Fruit fly (Drosophila melanogaster) whole organism, embryonic: ENCODE data around the gene CG13248.

Experiments
- B-H1 ChIP-seq: fragments of 200-800 bp; sonication (Bioruptor generic); IDR thresholded peaks from 3 replicates; pipeline ENCODE4 v1.3.6; 2022; ENCODE audit warnings: missing biosample characterization, missing genetic modification characterization
- CG1024 ChIP-seq: fragments of 200-800 bp; sonication (Bioruptor generic); IDR thresholded peaks from 2 replicates; pipeline ENCODE4 v1.3.6; 2022; ENCODE audit warnings: missing biosample characterization, missing genetic modification characterization
- CG10431 ChIP-seq: fragments of 200-800 bp; sonication (Bioruptor generic); optimal IDR thresholded peaks from 3 replicates; lab custom pipeline; 2018; ENCODE audit warnings: missing biosample characterization, mild to moderate bottlenecking, missing genetic modification characterization
- CG10462 ChIP-seq: fragments of 200-800 bp; sonication (Bioruptor generic); optimal IDR thresholded peaks from 2 replicates; lab custom pipeline; 2016; ENCODE audit warnings: missing biosample characterization, missing genetic modification characterization
- CG10979 ChIP-seq: fragments of 200-800 bp; sonication (Bioruptor generic); optimal IDR thresholded peaks from 2 replicates; lab custom pipeline; 2018; ENCODE audit warnings: missing biosample characterization, mild to moderate bottlenecking, missing genetic modification characterization, moderate library complexity
- CG11504 ChIP-seq: fragments of 200-800 bp; sonication (Bioruptor generic); optimal IDR thresholded peaks from 3 replicates; lab custom pipeline; 2019; ENCODE audit warnings: missing biosample characterization, mild to moderate bottlenecking, missing genetic modification characterization, moderate library complexity
- CG12071 ChIP-seq: fragments of 200-800 bp; sonication (Bioruptor generic); optimal IDR thresholded peaks from 3 replicates; lab custom pipeline; 2018; ENCODE audit warnings: missing biosample characterization, mild to moderate bottlenecking, missing genetic modification characterization
- CG12104 ChIP-seq: fragments of 200-800 bp; sonication (Bioruptor generic); optimal IDR thresholded peaks from 3 replicates; lab custom pipeline; 2016; ENCODE audit warnings: missing biosample characterization, missing genetic modification characterization
- CG12391 ChIP-seq: fragments of 200-800 bp; sonication (Bioruptor generic); optimal IDR thresholded peaks from 3 replicates; lab custom pipeline; 2018; ENCODE audit warnings: missing biosample characterization, mild to moderate bottlenecking, missing genetic modification characterization, moderate library complexity
- CG13123 ChIP-seq: fragments of 200-800 bp; sonication (Bioruptor generic); optimal IDR thresholded peaks from 2 replicates; lab custom pipeline; 2016; ENCODE audit warnings: missing biosample characterization, missing genetic modification characterization
- CG16863 ChIP-seq: fragments of 200-800 bp; sonication (Bioruptor generic); optimal IDR thresholded peaks from 3 replicates; lab custom pipeline; 2016; ENCODE audit warnings: missing biosample characterization, missing genetic modification characterization
- CG17802 ChIP-seq: fragments of 200-800 bp; sonication (Bioruptor generic); optimal IDR thresholded peaks from 2 replicates; lab custom pipeline; 2018; ENCODE audit warnings: missing biosample characterization, mild to moderate bottlenecking, missing genetic modification characterization, moderate library complexity
- CG18011 ChIP-seq: fragments of 200-800 bp; sonication (Bioruptor generic); optimal IDR thresholded peaks from 2 replicates; lab custom pipeline; 2017; ENCODE audit warnings: missing biosample characterization, missing genetic modification characterization, mild to moderate bottlenecking, moderate library complexity, missing genotype
- CG2120 ChIP-seq: fragments of 200-800 bp; sonication (Bioruptor generic); optimal IDR thresholded peaks from 3 replicates; lab custom pipeline; 2016; ENCODE audit warnings: missing biosample characterization, missing genetic modification characterization
- CG31388 ChIP-seq: fragments of 200-800 bp; sonication (Bioruptor generic); optimal IDR thresholded peaks from 2 replicates; lab custom pipeline; 2016; ENCODE audit warnings: missing biosample characterization, missing genetic modification characterization
- CG34422 ChIP-seq: fragments of 200-800 bp; sonication (Bioruptor generic); IDR thresholded peaks from 3 replicates; pipeline ENCODE4 v1.3.6; 2022; ENCODE audit warnings: missing biosample characterization, missing genetic modification characterization
- CG4424 ChIP-seq: fragments of 200-800 bp; sonication (Bioruptor generic); optimal IDR thresholded peaks from 3 replicates; lab custom pipeline; 2016; ENCODE audit warnings: missing biosample characterization, missing genetic modification characterization
- CG4617 ChIP-seq: fragments of 200-800 bp; sonication (Bioruptor generic); optimal IDR thresholded peaks from 3 replicates; lab custom pipeline; 2016; ENCODE audit warnings: missing biosample characterization, missing genetic modification characterization, borderline replicate concordance
- CG6272 ChIP-seq: fragments of 200-800 bp; sonication (Bioruptor generic); IDR thresholded peaks from 2 replicates; pipeline ENCODE4 v1.3.6; 2022; ENCODE audit warnings: missing biosample characterization, missing genetic modification characterization
- CG6689 ChIP-seq: fragments of 200-800 bp; sonication (Bioruptor generic); IDR thresholded peaks from 2 replicates; pipeline ENCODE4 v1.3.6; 2022; ENCODE audit warnings: missing biosample characterization, missing genetic modification characterization
- CG6765 ChIP-seq: fragments of 200-800 bp; sonication (Bioruptor generic); optimal IDR thresholded peaks from 3 replicates; lab custom pipeline; 2017; ENCODE audit warnings: missing biosample characterization, mild to moderate bottlenecking, missing genetic modification characterization
- CG7271 ChIP-seq: fragments of 200-800 bp; sonication (Bioruptor generic); optimal IDR thresholded peaks from 2 replicates; lab custom pipeline; 2018; ENCODE audit warnings: missing biosample characterization, mild to moderate bottlenecking, missing genetic modification characterization, moderate library complexity
- CG7786 ChIP-seq: fragments of 200-800 bp; sonication (Bioruptor generic); optimal IDR thresholded peaks from 2 replicates; lab custom pipeline; 2016; ENCODE audit warnings: missing biosample characterization, missing genetic modification characterization
- CG7839 ChIP-seq: fragments of 200-800 bp; sonication (Bioruptor generic); optimal IDR thresholded peaks from 3 replicates; lab custom pipeline; 2018; ENCODE audit warnings: missing biosample characterization, mild to moderate bottlenecking, missing genetic modification characterization, moderate library complexity
- CG9797 ChIP-seq: fragments of 200-800 bp; sonication (Bioruptor generic); optimal IDR thresholded peaks from 3 replicates; lab custom pipeline; 2018; ENCODE audit warnings: missing biosample characterization, mild to moderate bottlenecking, missing genetic modification characterization
- Dp ChIP-seq: fragments of 200-800 bp; sonication (Bioruptor generic); optimal IDR thresholded peaks from 2 replicates; lab custom pipeline; 2018; ENCODE audit warnings: missing biosample characterization, mild to moderate bottlenecking, missing genetic modification characterization, moderate library complexity
- E2f2 ChIP-seq: fragments of 200-800 bp; sonication (Bioruptor generic); IDR thresholded peaks from 2 replicates; pipeline ENCODE4 v1.3.6; 2022; ENCODE audit warnings: missing biosample characterization, missing genetic modification characterization
- HHEX ChIP-seq: fragments of 200-800 bp; sonication (Bioruptor generic); optimal IDR thresholded peaks from 3 replicates; lab custom pipeline; 2017; ENCODE audit warnings: missing biosample characterization, mild to moderate bottlenecking, missing genetic modification characterization, missing genetic modification reagents
- Mes4 ChIP-seq: fragments of 200-800 bp; sonication (Bioruptor generic); optimal IDR thresholded peaks from 2 replicates; lab custom pipeline; 2016; ENCODE audit warnings: missing biosample characterization, missing genetic modification characterization
- Myb ChIP-seq: fragments of 200-800 bp; sonication (Bioruptor generic); optimal IDR thresholded peaks from 2 replicates; lab custom pipeline; 2016; ENCODE audit warnings: missing biosample characterization, missing genetic modification characterization
- Oaz ChIP-seq: fragments of 200-800 bp; sonication (Bioruptor generic); IDR thresholded peaks from 2 replicates; pipeline ENCODE4 v1.3.6; 2022; ENCODE audit warnings: missing biosample characterization, missing genetic modification characterization
- Oli ChIP-seq: fragments of 200-800 bp; sonication (Bioruptor generic); optimal IDR thresholded peaks from 2 replicates; lab custom pipeline; 2018; ENCODE audit warnings: missing biosample characterization, mild to moderate bottlenecking, missing genetic modification characterization, moderate library complexity
- Opbp ChIP-seq: fragments of 200-800 bp; sonication (Bioruptor generic); IDR thresholded peaks from 3 replicates; pipeline ENCODE4 v1.3.6; 2022; ENCODE audit warnings: missing biosample characterization, missing genetic modification characterization; ENCODE audit not compliant: partially characterized antibody
- Sin3A ChIP-seq: fragments of >200 bp; optimal IDR thresholded peaks from 2 replicates; lab custom pipeline; 2018
- btn ChIP-seq: fragments of 200-800 bp; sonication (Bioruptor generic); optimal IDR thresholded peaks from 2 replicates; lab custom pipeline; 2016; ENCODE audit warnings: missing biosample characterization, missing genetic modification characterization
- chinmo ChIP-seq: fragments of 200-800 bp; sonication (Bioruptor generic); IDR thresholded peaks from 4 replicates; pipeline ENCODE4 v1.3.6; 2022; ENCODE audit warnings: missing biosample characterization, missing genetic modification characterization; ENCODE audit not compliant: partially characterized antibody
- dpn ChIP-seq, 2 experiments: fragments of 200-800 bp; sonication (Bioruptor generic); optimal IDR thresholded peaks; 3 replicates each; lab custom pipeline; 2016; ENCODE audit warnings: missing biosample characterization in 2 of 2, missing genetic modification characterization in 2 of 2
- fd102C ChIP-seq: fragments of 200-800 bp; sonication (Bioruptor generic); optimal IDR thresholded peaks from 2 replicates; lab custom pipeline; 2018; ENCODE audit warnings: missing biosample characterization, mild to moderate bottlenecking, missing genetic modification characterization, moderate library complexity
- ftz-f1 ChIP-seq: fragments of 200-800 bp; sonication (Bioruptor generic); optimal IDR thresholded peaks from 2 replicates; lab custom pipeline; 2016; ENCODE audit warnings: missing biosample characterization, missing genetic modification characterization
- hth ChIP-seq: fragments of >200 bp; optimal IDR thresholded peaks from 2 replicates; lab custom pipeline; 2017; ENCODE audit warnings: inconsistent platforms
- insv ChIP-seq, 2 experiments: fragments of 200-800 bp; sonication (Bioruptor generic); optimal IDR thresholded peaks; 3 replicates each; lab custom pipeline; 2016 to 2018; ENCODE audit warnings: missing biosample characterization in 2 of 2, missing genetic modification characterization in 2 of 2
- knrl ChIP-seq: fragments of 200-800 bp; sonication (Bioruptor generic); IDR thresholded peaks from 3 replicates; pipeline ENCODE4 v1.3.6; 2022; ENCODE audit warnings: missing biosample characterization, missing genetic modification characterization; ENCODE audit not compliant: partially characterized antibody
- lbe ChIP-seq: fragments of 200-800 bp; sonication (Bioruptor generic); optimal IDR thresholded peaks from 2 replicates; lab custom pipeline; 2016; ENCODE audit warnings: missing biosample characterization, mild to moderate bottlenecking, missing genetic modification characterization
- lmd ChIP-seq: fragments of 200-800 bp; sonication (Bioruptor generic); IDR thresholded peaks from 2 replicates; pipeline ENCODE4 v1.3.6; 2022; ENCODE audit warnings: missing biosample characterization, missing genetic modification characterization
- oc ChIP-seq: fragments of 200-800 bp; sonication (Bioruptor generic); optimal IDR thresholded peaks from 2 replicates; lab custom pipeline; 2018; ENCODE audit warnings: missing biosample characterization, mild to moderate bottlenecking, missing genetic modification characterization, moderate library complexity
- pfk ChIP-seq: fragments of 200-800 bp; sonication (Bioruptor generic); optimal IDR thresholded peaks from 2 replicates; lab custom pipeline; 2018; ENCODE audit warnings: missing biosample characterization, mild to moderate bottlenecking, missing genetic modification characterization, moderate library complexity
- prd ChIP-seq, 3 experiments: fragments of >200 bp in 2 of 3; fragments of 200-800 bp in 1 of 3; sonication (Bioruptor generic) in 1 of 3; optimal IDR thresholded peaks in 2 of 3; IDR thresholded peaks in 1 of 3; 2 replicates in 2 of 3; 3 replicates in 1 of 3; pipeline versions ENCODE4 v1.3.6 to Lab custom; 2017 to 2022; ENCODE audit warnings: missing biosample characterization in 1 of 3, missing genetic modification characterization in 1 of 3
- sens-2 ChIP-seq: fragments of 200-800 bp; sonication (Bioruptor generic); IDR thresholded peaks from 2 replicates; pipeline ENCODE4 v1.3.6; 2022; ENCODE audit warnings: missing biosample characterization, missing genetic modification characterization
- tap ChIP-seq: fragments of 200-800 bp; optimal IDR thresholded peaks from 3 replicates; lab custom pipeline; 2019; ENCODE audit warnings: missing biosample characterization, mild to moderate bottlenecking, missing genetic modification characterization, moderate library complexity

Gene CG13248

dm6 chr3L:20402665-20403492 lies 7.5 kb downstream of the CG13248 start (continued):
- TF ChIP-seq Dp (GFP tag; lab: Kevin White, UChicago) (no peak), Oaz (GFP tag; lab: Robert Waterston, UW) (no peak), tap (no peak), CG9797 (GFP tag; lab: Kevin White, UChicago) (no peak), CG18011 (GFP tag; lab: Kevin White, UChicago) (no peak), CG13123 (GFP tag; lab: Kevin White, UChicago) (no peak), CG7271 (tag; lab: Kevin White, UChicago) (peak; percentile 80), Mes4 (GFP tag; lab: Kevin White, UChicago) (no peak), CG6272 (GFP tag; lab: Robert Waterston, UW) (no peak), CG10979 (peak; percentile 78), dpn (GFP tag; optimal IDR thresholded peaks at IDR 0.05; lab: Kevin White, UChicago) (peak in 1 of 2 experiments; percentile 5), CG7786 (GFP tag; lab: Kevin White, UChicago) (peak; percentile 14), sens-2 (GFP tag; lab: Robert Waterston, UW) (no peak), CG17802 (tag; lab: Kevin White, UChicago) (no peak), insv (GFP tag; optimal IDR thresholded peaks at IDR 0.05; lab: Kevin White, UChicago) (no peak), CG4424 (GFP tag; lab: Kevin White, UChicago) (peak; percentile 25), CG10431 (GFP tag; lab: Kevin White, UChicago) (no peak), oc (tag; lab: Kevin White, UChicago) (no peak), CG1024 (GFP tag; lab: Robert Waterston, UW) (no peak), prd (optimal IDR thresholded peaks at IDR 0.05; lab: Kevin White, UChicago) (no peak), prd (GFP tag; IDR thresholded peaks at IDR 0.05; lab: Robert Waterston, UW) (peak; percentile 84), B-H1 (GFP tag; lab: Robert Waterston, UW) (no peak), CG7839 (tag; lab: Kevin White, UChicago) (peak; percentile 43), lmd (GFP tag; lab: Robert Waterston, UW) (peak; percentile 28; the same call in 1 of the 2 replicates), lbe (GFP tag; lab: Kevin White, UChicago) (peak; percentile 54), btn (GFP tag; lab: Kevin White, UChicago) (no peak), ftz-f1 (GFP tag; lab: Kevin White, UChicago) (no peak), CG12391 (tag; lab: Kevin White, UChicago) (peak; percentile 60), CG10462 (GFP tag; lab: Kevin White, UChicago) (no peak), CG6689 (GFP tag; lab: Robert Waterston, UW) (peak; percentile 31; the same call in 1 of the 2 replicates), CG34422 (GFP tag; lab: Robert Waterston, UW) (no peak), CG4617 (GFP tag; lab: Kevin White, UChicago) (no peak), knrl (no peak), Myb (no peak), CG31388 (GFP tag; lab: Kevin White, UChicago) (no peak), E2f2 (no peak), pfk (no peak), CG2120 (GFP tag; lab: Kevin White, UChicago) (no peak), Opbp (GFP tag; lab: Robert Waterston, UW) (no peak), Sin3A (lab: Kevin White, UChicago) (no peak), CG12104 (no peak), CG12071 (GFP tag; lab: Kevin White, UChicago) (no peak), CG6765 (GFP tag; lab: Kevin White, UChicago) (no peak), CG16863 (GFP tag; lab: Kevin White, UChicago) (no peak), fd102C (GFP tag; lab: Kevin White, UChicago) (peak; percentile 84), hth (lab: Kevin White, UChicago) (no peak), CG11504 (tag; lab: Kevin White, UChicago) (no peak), Oli (tag; lab: Kevin White, UChicago) (peak; percentile 32), chinmo (GFP tag; lab: Robert Waterston, UW) (no peak), HHEX (no peak)
